Worm (Caenorhabditis elegans) whole organism, young adult: ENCODE results near the gene F21H7.3.
A peak's percentile ranks its signal among the peaks of the same experiment; 100 is the strongest.

Experiments used
- B0336.3 ChIP-seq: fragments of 200-800 bp; sonication (Bioruptor generic); IDR thresholded peaks from 2 replicates; pipeline ENCODE4 v1.3.6; 2022; ENCODE audit warnings: missing genetic modification characterization, missing compliant biosample characterization
- D2030.7 ChIP-seq: fragments of 200-800 bp; sonication (Bioruptor generic); IDR thresholded peaks from 2 replicates; pipeline ENCODE4 v1.3.6; 2022; ENCODE audit warnings: missing genetic modification reagents, missing genetic modification characterization, missing compliant biosample characterization
- F10E7.11 ChIP-seq: sonication (generic microtip); optimal IDR thresholded peaks from 2 replicates; lab custom pipeline; 2017; ENCODE audit warnings: mild to moderate bottlenecking, missing genetic modification characterization, moderate library complexity, missing compliant biosample characterization
- F23B12.7 ChIP-seq: sonication (generic microtip); optimal IDR thresholded peaks from 2 replicates; lab custom pipeline; 2017; ENCODE audit warnings: missing genetic modification characterization, mild to moderate bottlenecking, missing compliant biosample characterization, antibody characterized with exemption, moderate library complexity; ENCODE audit not compliant: insufficient read depth
- F33H1.4 ChIP-seq: fragments of 200-800 bp; sonication (Bioruptor generic); IDR thresholded peaks from 2 replicates; pipeline ENCODE4 v1.3.6; 2022; ENCODE audit warnings: missing genetic modification reagents, missing genetic modification characterization, missing compliant biosample characterization
- F39B2.1 ChIP-seq: fragments of 200-800 bp; sonication (Bioruptor generic); IDR thresholded peaks from 2 replicates; pipeline ENCODE4 v1.3.6; 2022; ENCODE audit warnings: missing genetic modification reagents, missing genetic modification characterization, missing compliant biosample characterization
- F49E8.2 ChIP-seq: sonication (generic microtip); optimal IDR thresholded peaks from 3 replicates; lab custom pipeline; 2017; ENCODE audit warnings: missing genetic modification characterization, mild to moderate bottlenecking, missing compliant biosample characterization, antibody characterized with exemption, moderate library complexity; ENCODE audit not compliant: insufficient read depth
- F52B5.7 ChIP-seq: sonication (generic microtip); optimal IDR thresholded peaks from 2 replicates; lab custom pipeline; 2016; ENCODE audit warnings: mild to moderate bottlenecking, missing genetic modification characterization, missing compliant biosample characterization
- Y53G8AR.9 ChIP-seq: fragments of 200-800 bp; sonication (Bioruptor generic); conservative IDR thresholded peaks from 2 replicates; pipeline ENCODE4 v1.3.6; 2022; ENCODE audit warnings: missing genetic modification reagents, missing genetic modification characterization, missing compliant biosample characterization
- Y56A3A.18 ChIP-seq: fragments of 200-800 bp; sonication (Bioruptor generic); IDR thresholded peaks from 2 replicates; pipeline ENCODE4 v1.3.6; 2022; ENCODE audit warnings: missing genetic modification reagents, missing genetic modification characterization, missing compliant biosample characterization
- ZK185.1 ChIP-seq: sonication (generic microtip); optimal IDR thresholded peaks from 2 replicates; lab custom pipeline; 2016; ENCODE audit warnings: mild to moderate bottlenecking, missing genetic modification characterization, missing compliant biosample characterization; ENCODE audit not compliant: poor library complexity, severe bottlenecking
- aptf-3 ChIP-seq: fragments of 200-800 bp; sonication (Bioruptor generic); IDR thresholded peaks from 2 replicates; pipeline ENCODE4 v1.3.6; 2022; ENCODE audit warnings: missing genetic modification characterization, missing compliant biosample characterization
- atf-7 ChIP-seq: sonication (generic microtip); optimal IDR thresholded peaks from 2 replicates; lab custom pipeline; 2017; ENCODE audit warnings: mild to moderate bottlenecking, missing genetic modification characterization, missing compliant biosample characterization
- attf-5 ChIP-seq: fragments of 200-800 bp; sonication (Bioruptor generic); optimal IDR thresholded peaks from 2 replicates; lab custom pipeline; 2018; ENCODE audit warnings: mild to moderate bottlenecking, missing genetic modification characterization, missing compliant biosample characterization
- bed-2 ChIP-seq: fragments of 200-800 bp; sonication (Bioruptor generic); IDR thresholded peaks from 2 replicates; pipeline ENCODE4 v1.3.6; 2022; ENCODE audit warnings: missing genetic modification reagents, missing genetic modification characterization, missing compliant biosample characterization
- cebp-2 ChIP-seq: fragments of 200-800 bp; sonication (Bioruptor generic); IDR thresholded peaks from 2 replicates; pipeline ENCODE4 v1.3.6; 2022; ENCODE audit warnings: missing genetic modification characterization, missing compliant biosample characterization
- ceh-40 ChIP-seq: fragments of 200-800 bp; sonication (Bioruptor generic); IDR thresholded peaks from 2 replicates; pipeline ENCODE4 v1.3.6; 2022; ENCODE audit warnings: missing genetic modification characterization, missing compliant biosample characterization
- ceh-91 ChIP-seq: fragments of 200-800 bp; sonication (Bioruptor generic); IDR thresholded peaks from 2 replicates; pipeline ENCODE4 v1.3.6; 2022; ENCODE audit warnings: missing genetic modification reagents, missing genetic modification characterization, missing compliant biosample characterization
- dpff-1 ChIP-seq: sonication (generic microtip); optimal IDR thresholded peaks from 2 replicates; lab custom pipeline; 2017; ENCODE audit warnings: mild to moderate bottlenecking, missing genetic modification characterization, missing compliant biosample characterization
- dpl-1 ChIP-seq: fragments of 150-350 bp; optimal IDR thresholded peaks from 2 replicates; lab custom pipeline; 2014; ENCODE audit warnings: missing biosample characterization, missing genetic modification reagents, missing genetic modification characterization
- ekl-4 ChIP-seq: fragments of 200-800 bp; sonication (Bioruptor generic); IDR thresholded peaks from 2 replicates; pipeline ENCODE4 v1.3.6; 2022; ENCODE audit warnings: missing genetic modification reagents, missing genetic modification characterization, missing compliant biosample characterization
- hmg-1.2 ChIP-seq: fragments of 200-800 bp; sonication (Bioruptor generic); IDR thresholded peaks from 2 replicates; pipeline ENCODE4 v1.3.6; 2022; ENCODE audit warnings: missing genetic modification reagents, missing genetic modification characterization, missing compliant biosample characterization
- hmg-20 ChIP-seq: fragments of 200-800 bp; sonication (Bioruptor generic); IDR thresholded peaks from 2 replicates; pipeline ENCODE4 v1.3.6; 2022; ENCODE audit warnings: missing genetic modification reagents, missing genetic modification characterization, missing compliant biosample characterization
- let-607 ChIP-seq, 2 experiments: fragments of 200-800 bp in 1 of 2; sonication (Bioruptor generic) in 1 of 2; sonication (generic microtip) in 1 of 2; optimal IDR thresholded peaks; 2 replicates each; lab custom pipeline; 2016 to 2018; ENCODE audit warnings: mild to moderate bottlenecking in 2 of 2, missing compliant biosample characterization in 2 of 2, missing genetic modification characterization in 2 of 2, moderate library complexity in 2 of 2, missing genotype in 1 of 2
- lin-26 ChIP-seq: fragments of 200-800 bp; sonication (Bioruptor generic); IDR thresholded peaks from 2 replicates; pipeline ENCODE4 v1.3.6; 2022; ENCODE audit warnings: missing genetic modification reagents, missing genetic modification characterization, missing compliant biosample characterization
- lin-40 ChIP-seq: sonication (generic microtip); optimal IDR thresholded peaks from 2 replicates; lab custom pipeline; 2016; ENCODE audit warnings: missing genetic modification characterization, mild to moderate bottlenecking, missing compliant biosample characterization, missing genotype, missing genetic modification reagents
- madf-10 ChIP-seq: sonication (generic microtip); optimal IDR thresholded peaks from 2 replicates; lab custom pipeline; 2016; ENCODE audit warnings: mild to moderate bottlenecking, missing genetic modification characterization, missing compliant biosample characterization
- madf-3 ChIP-seq: fragments of 200-800 bp; sonication (Bioruptor generic); IDR thresholded peaks from 2 replicates; pipeline ENCODE4 v1.3.6; 2022; ENCODE audit warnings: missing genetic modification reagents, missing genetic modification characterization, missing compliant biosample characterization
- madf-8 ChIP-seq: fragments of 200-800 bp; sonication (Bioruptor generic); conservative IDR thresholded peaks from 2 replicates; pipeline ENCODE4 v1.3.6; 2022; ENCODE audit warnings: missing genetic modification reagents, missing genetic modification characterization, missing compliant biosample characterization
- nhr-120 ChIP-seq: fragments of 200-800 bp; sonication (Bioruptor generic); IDR thresholded peaks from 2 replicates; pipeline ENCODE4 v1.3.6; 2022; ENCODE audit warnings: missing genetic modification characterization, missing compliant biosample characterization
- nhr-27 ChIP-seq: fragments of 200-800 bp; sonication (Bioruptor generic); optimal IDR thresholded peaks from 2 replicates; lab custom pipeline; 2018; ENCODE audit warnings: mild to moderate bottlenecking, missing genetic modification characterization, moderate library complexity, missing compliant biosample characterization
- sea-2 ChIP-seq: fragments of 200-800 bp; sonication (Bioruptor generic); IDR thresholded peaks from 2 replicates; pipeline ENCODE4 v1.3.6; 2022; ENCODE audit warnings: missing genetic modification characterization, missing compliant biosample characterization
- snpc-1.1 ChIP-seq: sonication (generic microtip); optimal IDR thresholded peaks from 2 replicates; lab custom pipeline; 2017; ENCODE audit warnings: missing genetic modification characterization, mild to moderate bottlenecking, missing compliant biosample characterization, antibody characterized with exemption, moderate library complexity, missing genotype, missing genetic modification reagents; ENCODE audit not compliant: insufficient read depth
- snpc-3.4 ChIP-seq: sonication (generic microtip); optimal IDR thresholded peaks from 2 replicates; lab custom pipeline; 2017; ENCODE audit warnings: missing genetic modification characterization, mild to moderate bottlenecking, missing compliant biosample characterization, antibody characterized with exemption, moderate library complexity, missing genotype, missing genetic modification reagents
- snpc-4 ChIP-seq, 5 experiments: fragments of 150-350 bp in 1 of 5; sonication (generic microtip) in 4 of 5; optimal IDR thresholded peaks; 2 replicates each; lab custom pipeline; 2014 to 2018; ENCODE audit warnings: missing genetic modification characterization in 5 of 5, missing biosample characterization in 3 of 5, antibody characterized with exemption in 2 of 5, mild to moderate bottlenecking in 2 of 5, missing compliant biosample characterization in 2 of 5, missing genotype in 2 of 5, moderate library complexity in 2 of 5, missing genetic modification reagents in 1 of 5
- sptf-2 ChIP-seq: fragments of 200-800 bp; sonication (Bioruptor generic); optimal IDR thresholded peaks from 2 replicates; lab custom pipeline; 2018; ENCODE audit warnings: mild to moderate bottlenecking, missing genetic modification characterization, missing compliant biosample characterization
- tbp1 ChIP-seq: fragments of 200-800 bp; sonication (Bioruptor generic); optimal IDR thresholded peaks from 2 replicates; lab custom pipeline; 2018; ENCODE audit warnings: mild to moderate bottlenecking, missing genetic modification characterization, missing compliant biosample characterization
- tlf-1 ChIP-seq: fragments of 200-800 bp; sonication (Bioruptor generic); optimal IDR thresholded peaks from 2 replicates; lab custom pipeline; 2018; ENCODE audit warnings: mild to moderate bottlenecking, missing genetic modification characterization, missing compliant biosample characterization
- xnd-1 ChIP-seq: sonication (generic microtip); optimal IDR thresholded peaks from 2 replicates; lab custom pipeline; 2016; ENCODE audit warnings: missing genotype, missing genetic modification reagents, missing genetic modification characterization, missing compliant biosample characterization
- zim-3 ChIP-seq: sonication (generic microtip); optimal IDR thresholded peaks from 2 replicates; lab custom pipeline; 2017; ENCODE audit warnings: mild to moderate bottlenecking, missing genetic modification characterization, moderate library complexity, missing compliant biosample characterization
- ztf-18 ChIP-seq: sonication (generic microtip); optimal IDR thresholded peaks from 2 replicates; lab custom pipeline; 2016; ENCODE audit warnings: missing genotype, mild to moderate bottlenecking, missing genetic modification characterization, missing compliant biosample characterization
- ztf-22 ChIP-seq: fragments of 200-800 bp; sonication (Bioruptor generic); optimal IDR thresholded peaks from 2 replicates; lab custom pipeline; 2018; ENCODE audit warnings: mild to moderate bottlenecking, missing genetic modification characterization, moderate library complexity, missing compliant biosample characterization
- ztf-25 ChIP-seq: fragments of 200-800 bp; sonication (Bioruptor generic); IDR thresholded peaks from 2 replicates; pipeline ENCODE4 v1.3.6; 2022; ENCODE audit warnings: missing genetic modification reagents, missing genetic modification characterization, missing compliant biosample characterization
- ztf-26 ChIP-seq: sonication (generic microtip); optimal IDR thresholded peaks from 2 replicates; lab custom pipeline; 2017; ENCODE audit warnings: missing genetic modification characterization, missing compliant biosample characterization
- ztf-3 ChIP-seq: fragments of 200-800 bp; sonication (Bioruptor generic); optimal IDR thresholded peaks from 2 replicates; lab custom pipeline; 2018; ENCODE audit warnings: mild to moderate bottlenecking, missing genetic modification characterization, missing compliant biosample characterization

Gene F21H7.3

ce11 chrV:16226581-16226980 is 8.5 kb downstream of the F21H7.3 start, which contains the start of gene F11A5.13:
TSS of gene F11A5.13 (minus strand) at chrV:16226681.
- TF ChIP-seq D2030.7 (GFP tag; lab: Robert Waterston, UW) (no peak), bed-2 (GFP tag; lab: Robert Waterston, UW) (no peak), dpff-1 (tag; lab: Kevin White, UChicago) (no peak), aptf-3 (no peak), ceh-40 (no peak)

ce11 chrV:16225524-16226116 is 9.4 kb downstream of the F21H7.3 start:
- TF ChIP-seq let-607 (tag; optimal IDR thresholded peaks at IDR 0.05; lab: Kevin White, UChicago) (no peak), snpc-1.1 (peak; percentile 92), snpc-3.4 (tag; lab: Kevin White, UChicago) (peak; percentile 74), madf-8 (0 out of 2 replicates have a peak, but pooled peaks have one; percentile 11), Y53G8AR.9 (GFP tag; lab: Robert Waterston, UW) (0 out of 2 replicates have a peak, but pooled peaks have one; percentile 44), lin-40 (tag; lab: Kevin White, UChicago) (no peak), madf-10 (tag; lab: Kevin White, UChicago) (no peak), zim-3 (tag; lab: Kevin White, UChicago) (no peak), F10E7.11 (no peak), sptf-2 (GFP tag; lab: Kevin White, UChicago) (no peak), ekl-4 (GFP tag; lab: Robert Waterston, UW) (peak; percentile 65), F49E8.2 (tag; lab: Kevin White, UChicago) (peak; percentile 62), ceh-91 (GFP tag; lab: Robert Waterston, UW) (no peak), sea-2 (no peak), B0336.3 (GFP tag; lab: Robert Waterston, UW) (peak; percentile 65), ztf-22 (GFP tag; lab: Kevin White, UChicago) (no peak), xnd-1 (tag; lab: Kevin White, UChicago) (peak; percentile 24), tlf-1 (GFP tag; lab: Kevin White, UChicago) (no peak), cebp-2 (GFP tag; lab: Robert Waterston, UW) (no peak), F52B5.7 (tag; lab: Kevin White, UChicago) (no peak), hmg-20 (no peak), F33H1.4 (peak; percentile 14; the same call in 1 of the 2 replicates), ztf-3 (GFP tag; lab: Kevin White, UChicago) (no peak), nhr-27 (tag; lab: Kevin White, UChicago) (no peak), attf-5 (no peak), Y56A3A.18 (0 out of 2 replicates have a peak, but pooled peaks have one; percentile 40), snpc-4 (GFP tag; optimal IDR thresholded peaks at IDR 0.05; lab: Kevin White, UChicago) (peak; percentile 89), snpc-4 (tag; optimal IDR thresholded peaks at IDR 0.05; lab: Kevin White, UChicago) (peak; percentile 82 to 97 (median 92)), tbp1 (peak; percentile 70), dpl-1 (GFP tag; lab: Kevin White, UChicago) (no peak), ztf-26 (tag; lab: Kevin White, UChicago) (no peak), lin-26 (GFP tag; lab: Robert Waterston, UW) (peak; percentile 82), hmg-1.2 (peak; percentile 91), ZK185.1 (no peak), F39B2.1 (no peak), ztf-25 (GFP tag; lab: Robert Waterston, UW) (no peak), ztf-18 (tag; lab: Kevin White, UChicago) (peak; percentile 27), atf-7 (tag; lab: Kevin White, UChicago) (no peak), bed-2 (GFP tag; lab: Robert Waterston, UW) (no peak), madf-3 (GFP tag; lab: Robert Waterston, UW) (no peak), F23B12.7 (tag; lab: Kevin White, UChicago) (peak; percentile 52), nhr-120 (GFP tag; lab: Robert Waterston, UW) (no peak)
